Worm (Caenorhabditis elegans): ENCODE results near the gene Y43D4A.5.
"Not testable (repeated sequence)": the region's sequence is repeated elsewhere in the genome, so short reads cannot be mapped to it uniquely, and the experiment has no call there.

Gene Y43D4A.5

ce11 chrIV:16775455-16775854 is at the start of gene Y43D4A.5:
Gene Y43D4A.5 (plus strand): TSS chrIV:16775755.
- TF ChIP-seq sdz-38 (tag; optimal IDR thresholded peaks at IDR 0.05) (no peak), him-1 (tag; optimal IDR thresholded peaks at IDR 0.05) (no peak), C17E4.6 (GFP tag; IDR thresholded peaks at IDR 0.05) (no peak), aptf-2 (GFP tag; conservative IDR thresholded peaks at IDR 0.05) (no peak), Y53G8AR.9 (GFP tag; conservative IDR thresholded peaks at IDR 0.05) (no peak), Y95B8A.8 (GFP tag; IDR thresholded peaks at IDR 0.05) (no peak)

- not testable (repeated sequence) for TF ChIP-seq snpc-4 (GFP tag; optimal IDR thresholded peaks at IDR 0.05)
- TF ChIP-seq snpc-4 (tag; optimal IDR thresholded peaks at IDR 0.05) (peak in 1 of 4 experiments; percentile 87), madf-3 (GFP tag; IDR thresholded peaks at IDR 0.05) (0 out of 2 replicates have a peak, but pooled peaks have one; percentile 63), hmg-1.2 (GFP tag; IDR thresholded peaks at IDR 0.05) (peak; percentile 76), attf-6 (GFP tag; IDR thresholded peaks at IDR 0.05) (peak; percentile 98), rcor-1 (GFP tag; IDR thresholded peaks at IDR 0.05) (peak; percentile 62), rpc-1 (optimal IDR thresholded peaks at IDR 0.05) (peak; percentile 12), rpc-1 (tag; optimal IDR thresholded peaks at IDR 0.05) (peak; percentile 56), lin-26 (GFP tag; IDR thresholded peaks at IDR 0.05) (peak; percentile 94), cebp-2 (GFP tag; IDR thresholded peaks at IDR 0.05) (peak; percentile 78; the same call in 1 of the 2 replicates), aptf-3 (GFP tag; IDR thresholded peaks at IDR 0.05) (0 out of 2 replicates have a peak, but pooled peaks have one; percentile 39), Y56A3A.18 (GFP tag; IDR thresholded peaks at IDR 0.05) (peak; percentile 79), D2030.7 (GFP tag; IDR thresholded peaks at IDR 0.05) (peak; percentile 27; the same call in 1 of the 2 replicates), ztf-25 (GFP tag; IDR thresholded peaks at IDR 0.05) (peak; percentile 78; the same call in 1 of the 2 replicates), mcd-1 (GFP tag; IDR thresholded peaks at IDR 0.05) (peak; percentile 47), B0261.1 (tag; optimal IDR thresholded peaks at IDR 0.05) (peak; percentile 61), tbp1 (GFP tag; optimal IDR thresholded peaks at IDR 0.05) (peak; percentile 83), hmg-20 (GFP tag; IDR thresholded peaks at IDR 0.05) (0 out of 2 replicates have a peak, but pooled peaks have one; percentile 38)
These were observed 44.3 kb upstream of the Y43D4A.5 start for ce11 chrIV:16731253-16731652.

ce11 chrIV:16735957-16736356 is 39.6 kb upstream of the Y43D4A.5 start, which contains the start of gene Y51H4A.25:
Gene Y51H4A.25 (plus strand): TSS chrIV:16736329.
- TF ChIP-seq nhr-80 (tag; optimal IDR thresholded peaks at IDR 0.05) (peak; percentile 49), ztf-26 (tag; optimal IDR thresholded peaks at IDR 0.05) (no peak)

ce11 chrIV:16740769-16741168 is 34.8 kb upstream of the Y43D4A.5 start, which contains the start of gene Y51H4A.24:
Gene Y51H4A.24 (minus strand): TSS chrIV:16740869.
- TF ChIP-seq attf-5 (GFP tag; optimal IDR thresholded peaks at IDR 0.05) (no peak), pbrm-1 (GFP tag; IDR thresholded peaks at IDR 0.05) (no peak), unc-130 (GFP tag; optimal IDR thresholded peaks at IDR 0.05) (no peak), rec-8 (tag; optimal IDR thresholded peaks at IDR 0.05) (no peak), nhr-80 (tag; optimal IDR thresholded peaks at IDR 0.05) (no peak)

- TF ChIP-seq cebp-1 (GFP tag; IDR thresholded peaks at IDR 0.05), result no peak
- no peak for TF ChIP-seq cebp-1 (tag; optimal IDR thresholded peaks at IDR 0.05)
- no peak for TF ChIP-seq lin-26 (GFP tag; IDR thresholded peaks at IDR 0.05)
- no peak for TF ChIP-seq nhr-179 (tag; optimal IDR thresholded peaks at IDR 0.05)
- no peak for TF ChIP-seq somi-1 (GFP tag; optimal IDR thresholded peaks at IDR 0.05)
- TF ChIP-seq F23B12.7 (tag; optimal IDR thresholded peaks at IDR 0.05; ENCODE audit: insufficient read depth), result no peak
- TF ChIP-seq tlf-1 (GFP tag; optimal IDR thresholded peaks at IDR 0.05), result no peak
- no peak for TF ChIP-seq hrde-1 (tag; optimal IDR thresholded peaks at IDR 0.05; ENCODE audit: borderline replicate concordance)
- no peak for TF ChIP-seq die-1 (tag; optimal IDR thresholded peaks at IDR 0.05)
- no peak for TF ChIP-seq aptf-2 (GFP tag; conservative IDR thresholded peaks at IDR 0.05)
- TF ChIP-seq pbrm-1 (GFP tag; IDR thresholded peaks at IDR 0.05), result no peak
- TF ChIP-seq F57A8.1 (GFP tag; optimal IDR thresholded peaks at IDR 0.05), result no peak
- TF ChIP-seq ceh-79 (tag; optimal IDR thresholded peaks at IDR 0.05), result no peak
- no peak for TF ChIP-seq efl-1 (GFP tag; optimal IDR thresholded peaks at IDR 0.05)
- TF ChIP-seq repo-1 (tag; optimal IDR thresholded peaks at IDR 0.05), result no peak
- no peak for TF ChIP-seq madf-10 (tag; optimal IDR thresholded peaks at IDR 0.05)
- no peak for TF ChIP-seq ztf-3 (GFP tag; optimal IDR thresholded peaks at IDR 0.05)
- no peak for TF ChIP-seq Y53G8AR.9 (GFP tag; conservative IDR thresholded peaks at IDR 0.05)
These were observed 32.0 kb upstream of the Y43D4A.5 start, which contains the start of gene Y43D4A.1 for ce11 chrIV:16743530-16743929. Gene Y43D4A.1 (plus strand): TSS chrIV:16743830.

Data from whole organism, young adult.